Worm (Caenorhabditis elegans) whole organism, L4 larva: ENCODE data around the gene ugt-16.

Experiments
- F37D6.2 ChIP-seq: sonication (generic microtip); optimal IDR thresholded peaks from 2 replicates; lab custom pipeline; 2016; ENCODE audit warnings: mild to moderate bottlenecking, missing genetic modification characterization, missing compliant biosample characterization
- F44E2.7 ChIP-seq: fragments of 200-800 bp; sonication (Bioruptor generic); IDR thresholded peaks from 2 replicates; pipeline ENCODE4 v2.1.2; 2022; ENCODE audit warnings: missing genetic modification characterization, missing compliant biosample characterization
- F49E8.2 ChIP-seq: sonication (generic microtip); optimal IDR thresholded peaks from 2 replicates; lab custom pipeline; 2016; ENCODE audit warnings: missing compliant biosample characterization, mild to moderate bottlenecking, missing genetic modification characterization, borderline replicate concordance
- T20F7.1 ChIP-seq: fragments of 200-800 bp; sonication (Bioruptor generic); optimal IDR thresholded peaks from 2 replicates; lab custom pipeline; 2018; ENCODE audit warnings: mild to moderate bottlenecking, missing genetic modification characterization, missing compliant biosample characterization
- Y48G9A.11 ChIP-seq: fragments of 200-800 bp; sonication (Bioruptor generic); IDR thresholded peaks from 2 replicates; pipeline ENCODE4 v1.3.6; 2022; ENCODE audit warnings: missing genetic modification reagents, missing genetic modification characterization, missing compliant biosample characterization
- Y5F2A.4 ChIP-seq: fragments of 200-800 bp; sonication (Bioruptor generic); optimal IDR thresholded peaks from 2 replicates; lab custom pipeline; 2018; ENCODE audit warnings: mild to moderate bottlenecking, missing genetic modification characterization, missing compliant biosample characterization
- Y75B8A.6 ChIP-seq: fragments of 200-800 bp; sonication (Bioruptor generic); IDR thresholded peaks from 2 replicates; pipeline ENCODE4 v1.3.6; 2022; ENCODE audit warnings: missing genetic modification reagents, missing genetic modification characterization, missing compliant biosample characterization
- ZK337.2 ChIP-seq: fragments of 200-800 bp; sonication (Bioruptor generic); IDR thresholded peaks from 2 replicates; pipeline ENCODE4 v1.3.6; 2022; ENCODE audit warnings: missing genetic modification reagents, missing genetic modification characterization, missing compliant biosample characterization
- aha-1 ChIP-seq: fragments of 150-350 bp; peaks from one replicate; lab custom pipeline; 2014; ENCODE audit warnings: missing biosample characterization, missing genetic modification characterization
- ama-1 ChIP-seq: fragments of 150-350 bp; optimal IDR thresholded peaks from 2 replicates; lab custom pipeline; 2014; ENCODE audit warnings: inconsistent platforms, mixed read lengths
- arid-1 ChIP-seq: fragments of 200-800 bp; sonication (Bioruptor generic); conservative IDR thresholded peaks from 2 replicates; pipeline ENCODE4 v1.3.6; 2022; ENCODE audit warnings: missing genetic modification reagents, missing genetic modification characterization, missing compliant biosample characterization
- attf-4 ChIP-seq: sonication (generic microtip); optimal IDR thresholded peaks from 3 replicates; lab custom pipeline; 2017; ENCODE audit warnings: missing biosample characterization, missing genetic modification characterization
- ceh-32 ChIP-seq: sonication (generic microtip); optimal IDR thresholded peaks from 2 replicates; lab custom pipeline; 2016; ENCODE audit warnings: mild to moderate bottlenecking, missing genetic modification characterization, missing compliant biosample characterization; ENCODE audit not compliant: poor library complexity
- ceh-62 ChIP-seq: sonication (generic microtip); optimal IDR thresholded peaks from 2 replicates; lab custom pipeline; 2017; ENCODE audit warnings: missing biosample characterization, missing genetic modification characterization
- daf-8 ChIP-seq: fragments of 200-800 bp; sonication (Bioruptor generic); IDR thresholded peaks from 2 replicates; pipeline ENCODE4 v1.3.6; 2022; ENCODE audit warnings: missing genetic modification characterization, missing compliant biosample characterization
- dmd-6 ChIP-seq: fragments of 200-800 bp; sonication (Bioruptor generic); IDR thresholded peaks from 2 replicates; pipeline ENCODE4 v1.3.6; 2022; ENCODE audit warnings: missing genetic modification reagents, missing genetic modification characterization, missing compliant biosample characterization
- dmd-8 ChIP-seq: fragments of 200-800 bp; sonication (Bioruptor generic); IDR thresholded peaks from 2 replicates; pipeline ENCODE4 v1.3.6; 2022; ENCODE audit warnings: missing genetic modification characterization, missing compliant biosample characterization
- dve-1 ChIP-seq: sonication (generic microtip); optimal IDR thresholded peaks from 2 replicates; lab custom pipeline; 2017; ENCODE audit warnings: antibody characterized with exemption, mild to moderate bottlenecking, missing genetic modification characterization, missing compliant biosample characterization; ENCODE audit not compliant: insufficient read depth
- egl-43 ChIP-seq: fragments of 200-800 bp; sonication (Bioruptor generic); IDR thresholded peaks from 2 replicates; pipeline ENCODE4 v1.3.6; 2022; ENCODE audit warnings: missing genetic modification reagents, missing genetic modification characterization, missing compliant biosample characterization
- fos-1 ChIP-seq: fragments of 150-350 bp; optimal IDR thresholded peaks from 2 replicates; lab custom pipeline; 2014; ENCODE audit warnings: missing biosample characterization, missing genetic modification characterization
- lin-1 ChIP-seq: fragments of 200-800 bp; sonication (Bioruptor generic); IDR thresholded peaks from 2 replicates; pipeline ENCODE4 v1.3.6; 2022; ENCODE audit warnings: missing genetic modification reagents, missing genetic modification characterization, missing compliant biosample characterization
- lin-15B ChIP-seq: fragments of 150-350 bp; sonication (generic microtip); optimal IDR thresholded peaks from 3 replicates; lab custom pipeline; 2014; ENCODE audit warnings: missing biosample characterization, missing genetic modification characterization
- lin-29 ChIP-seq: fragments of 200-800 bp; sonication (Bioruptor generic); IDR thresholded peaks from 2 replicates; pipeline ENCODE4 v1.3.6; 2022; ENCODE audit warnings: missing genetic modification reagents, missing genetic modification characterization, missing compliant biosample characterization
- lin-38 ChIP-seq: fragments of 200-800 bp; sonication (Bioruptor generic); IDR thresholded peaks from 2 replicates; pipeline ENCODE4 v1.3.6; 2022; ENCODE audit warnings: missing genetic modification reagents, missing genetic modification characterization, missing compliant biosample characterization
- lir-3 ChIP-seq: sonication (generic microtip); optimal IDR thresholded peaks from 2 replicates; lab custom pipeline; 2016; ENCODE audit warnings: mild to moderate bottlenecking, missing genetic modification characterization, missing compliant biosample characterization
- lsy-2 ChIP-seq, 2 experiments: fragments of 150-350 bp in 1 of 2; sonication (generic microtip) in 1 of 2; optimal IDR thresholded peaks; 2 replicates each; lab custom pipeline; 2014 to 2017; ENCODE audit warnings: missing biosample characterization in 2 of 2, missing genetic modification characterization in 2 of 2
- madf-5 ChIP-seq, 2 experiments: fragments of 200-800 bp; sonication (Bioruptor generic); IDR thresholded peaks; 2 replicates each; pipeline ENCODE4 v1.3.6; 2022; ENCODE audit warnings: missing compliant biosample characterization in 2 of 2, missing genetic modification characterization in 2 of 2
- mdl-1 ChIP-seq, 2 experiments: fragments of 150-350 bp in 1 of 2; sonication (generic microtip) in 1 of 2; optimal IDR thresholded peaks; 2 replicates each; lab custom pipeline; 2014 to 2017; ENCODE audit warnings: missing biosample characterization in 2 of 2, missing genetic modification characterization in 2 of 2
- nhr-25 ChIP-seq: sonication (generic microtip); optimal IDR thresholded peaks from 2 replicates; lab custom pipeline; 2017; ENCODE audit warnings: missing genetic modification characterization, mild to moderate bottlenecking, missing compliant biosample characterization, antibody characterized with exemption, moderate library complexity, borderline replicate concordance; ENCODE audit not compliant: insufficient read depth
- nhr-28 ChIP-seq: fragments of 150-350 bp; optimal IDR thresholded peaks from 2 replicates; lab custom pipeline; 2014; ENCODE audit warnings: missing biosample characterization, missing genetic modification characterization
- nhr-41 ChIP-seq: fragments of 200-800 bp; sonication (Bioruptor generic); IDR thresholded peaks from 2 replicates; pipeline ENCODE4 v1.3.6; 2022; ENCODE audit warnings: missing genetic modification reagents, missing genetic modification characterization, missing compliant biosample characterization
- nhr-42 ChIP-seq: fragments of 200-800 bp; sonication (Bioruptor generic); IDR thresholded peaks from 2 replicates; pipeline ENCODE4 v1.3.6; 2022; ENCODE audit warnings: missing genetic modification characterization, missing compliant biosample characterization
- nhr-6 ChIP-seq: fragments of 150-350 bp; optimal IDR thresholded peaks from 2 replicates; lab custom pipeline; 2014; ENCODE audit warnings: missing biosample characterization, missing genetic modification characterization
- snpc-4 ChIP-seq: fragments of 150-350 bp; optimal IDR thresholded peaks from 2 replicates; lab custom pipeline; 2014; ENCODE audit warnings: missing biosample characterization, missing genetic modification characterization
- spr-3 ChIP-seq: fragments of 200-800 bp; sonication (Bioruptor generic); optimal IDR thresholded peaks from 2 replicates; lab custom pipeline; 2018; ENCODE audit warnings: mild to moderate bottlenecking, missing genetic modification characterization, missing compliant biosample characterization
- tag-97 ChIP-seq: fragments of 200-800 bp; sonication (Bioruptor generic); IDR thresholded peaks from 2 replicates; pipeline ENCODE4 v1.3.6; 2022; ENCODE audit warnings: missing genetic modification characterization, missing compliant biosample characterization
- tra-1 ChIP-seq: fragments of 200-800 bp; sonication (Bioruptor generic); IDR thresholded peaks from 2 replicates; pipeline ENCODE4 v1.3.6; 2022; ENCODE audit warnings: missing genetic modification reagents, missing genetic modification characterization, missing compliant biosample characterization
- unc-39 ChIP-seq: sonication (generic microtip); optimal IDR thresholded peaks from 2 replicates; lab custom pipeline; 2017; ENCODE audit warnings: missing biosample characterization, missing genetic modification characterization
- unc-62 ChIP-seq, 3 experiments: fragments of 150-350 bp in 1 of 3; sonication (generic microtip); optimal IDR thresholded peaks in 2 of 3; peaks in 1 of 3; 1 replicate in 1 of 3; 2 replicates in 2 of 3; lab custom pipeline; 2014 to 2017; ENCODE audit warnings: missing biosample characterization in 3 of 3, missing genetic modification characterization in 3 of 3, missing genetic modification reagents in 3 of 3, missing genotype in 1 of 3
- zag-1 ChIP-seq: fragments of 150-350 bp; optimal IDR thresholded peaks from 2 replicates; lab custom pipeline; 2014; ENCODE audit warnings: missing biosample characterization, missing genetic modification characterization
- zfp-2 ChIP-seq: sonication (generic microtip); optimal IDR thresholded peaks from 2 replicates; lab custom pipeline; 2016; ENCODE audit warnings: mild to moderate bottlenecking, missing genetic modification characterization, missing compliant biosample characterization

ugt-16 gene

DNA sequence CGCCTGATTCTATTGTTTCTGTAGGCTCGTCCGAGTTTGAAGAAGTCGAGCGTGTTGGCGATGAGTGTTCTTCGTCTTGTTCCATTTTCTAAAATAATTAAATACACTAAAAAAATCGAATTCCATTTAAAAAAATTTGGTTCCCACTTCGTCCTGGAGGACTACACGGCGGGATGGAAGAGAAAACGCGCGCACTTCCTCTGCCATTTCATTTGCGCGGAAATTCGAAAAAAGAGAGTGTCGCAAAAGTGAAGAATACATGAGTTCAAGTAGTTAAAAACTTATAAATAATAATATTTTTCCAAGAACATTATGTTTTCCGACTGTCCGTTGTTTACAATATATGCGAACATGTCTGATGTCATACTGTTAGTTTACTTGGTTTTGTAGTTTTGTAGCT lies 45.1 kb downstream of the ugt-16 start, which contains the start of gene T07F10.3 (continued):
- no peak for TF ChIP-seq zfp-2 (tag; lab: Kevin White, UChicago)
- no peak for TF ChIP-seq ceh-32 (tag; lab: Kevin White, UChicago)
- TF ChIP-seq lin-1 (GFP tag; lab: Robert Waterston, UW): 0 out of 2 replicates have a peak, but pooled peaks have one; percentile 56
- TF ChIP-seq madf-5 (GFP tag; IDR thresholded peaks at IDR 0.05; lab: Robert Waterston, UW): no peak; a peak in 1 of 4 replicates
- no peak for TF ChIP-seq mdl-1 (tag; optimal IDR thresholded peaks at IDR 0.05; lab: Kevin White, UChicago)
- TF ChIP-seq nhr-42 (GFP tag; lab: Robert Waterston, UW): 0 out of 2 replicates have a peak, but pooled peaks have one; percentile 21
- peak; percentile 45 for TF ChIP-seq F49E8.2 (tag; lab: Kevin White, UChicago)
- peak; percentile 47 for TF ChIP-seq F37D6.2 (tag; lab: Kevin White, UChicago)
- peak; percentile 70; the same call in 1 of the 2 replicates for TF ChIP-seq tra-1
- no peak for TF ChIP-seq snpc-4 (tag; lab: Kevin White, UChicago)
- no peak for TF ChIP-seq dmd-8 (GFP tag; lab: Robert Waterston, UW)
- no peak for TF ChIP-seq daf-8
- no peak for TF ChIP-seq lsy-2 (tag; optimal IDR thresholded peaks at IDR 0.05; lab: Kevin White, UChicago)
- peak; percentile 45 for TF ChIP-seq spr-3 (GFP tag; lab: Kevin White, UChicago)
- TF ChIP-seq unc-39 (tag; lab: Kevin White, UChicago): no peak
- TF ChIP-seq nhr-6: peak; percentile 97
- peak; percentile 76 for TF ChIP-seq T20F7.1
- TF ChIP-seq Y48G9A.11: peak; percentile 88
- TF ChIP-seq lin-29 (GFP tag; lab: Robert Waterston, UW): no peak
- no peak for TF ChIP-seq ceh-62 (tag; lab: Kevin White, UChicago)
- TF ChIP-seq aha-1 (tag; lab: Kevin White, UChicago): no peak
- TF ChIP-seq ZK337.2: peak; percentile 97
- no peak for TF ChIP-seq egl-43 (GFP tag; lab: Robert Waterston, UW)
- TF ChIP-seq attf-4 (tag; lab: Kevin White, UChicago): no peak
- no peak for TF ChIP-seq fos-1 (tag; lab: Kevin White, UChicago)
- TF ChIP-seq tag-97 (GFP tag; lab: Robert Waterston, UW): peak; percentile 81; the same call in 1 of the 2 replicates
- TF ChIP-seq nhr-25 (tag; lab: Kevin White, UChicago): no peak
- no peak for TF ChIP-seq Y5F2A.4 (GFP tag; lab: Kevin White, UChicago)
- TF ChIP-seq dve-1 (tag; lab: Kevin White, UChicago): peak; percentile 77
- TF ChIP-seq lir-3 (tag; lab: Kevin White, UChicago): no peak
- TF ChIP-seq lin-15B: no peak
- TF ChIP-seq ama-1 (lab: Kevin White, UChicago): no peak
- peak; percentile 58 for TF ChIP-seq arid-1 (GFP tag; lab: Robert Waterston, UW)
- TF ChIP-seq Y75B8A.6 (GFP tag; lab: Robert Waterston, UW): no peak

ce11 chrV:12870740-12871139 lies 45.9 kb downstream of the ugt-16 start:
- TF ChIP-seq dmd-6 (no peak), T20F7.1 (no peak), Y5F2A.4 (GFP tag; lab: Kevin White, UChicago) (no peak), egl-43 (GFP tag; lab: Robert Waterston, UW) (no peak), unc-62 (GFP tag; optimal IDR thresholded peaks at IDR 0.05 in 1 of 2; lab: Kevin White, UChicago) (peak in 1 of 2 experiments; percentile 47), unc-62 (tag; optimal IDR thresholded peaks at IDR 0.05; lab: Kevin White, UChicago) (no peak), lin-38 (GFP tag; lab: Robert Waterston, UW) (no peak), nhr-41 (GFP tag; lab: Robert Waterston, UW) (no peak), zag-1 (tag; lab: Kevin White, UChicago) (no peak), F44E2.7 (GFP tag; lab: Robert Waterston, UW) (no peak), nhr-28 (tag; lab: Kevin White, UChicago) (peak; percentile 13)
